Fruit fly (Drosophila melanogaster): ENCODE measurements around the gene CG13685.
A peak's percentile ranks its signal among the peaks of the same experiment; 100 is the strongest.

CG13685 gene

dm6 chr3L:7782051-7782682, 35.0 kb downstream of the CG13685 start (continued):
- TF ChIP-seq CG11456 (GFP tag; IDR thresholded peaks at IDR 0.05) (no peak), CG17829 (tag; optimal IDR thresholded peaks at IDR 0.05) (no peak), bab2 (GFP tag; optimal IDR thresholded peaks at IDR 0.05) (no peak), pita (GFP tag; optimal IDR thresholded peaks at IDR 0.05) (no peak), CG3995 (GFP tag; optimal IDR thresholded peaks at IDR 0.05) (no peak), kah (GFP tag; optimal IDR thresholded peaks at IDR 0.05) (no peak), mld (GFP tag; IDR thresholded peaks at IDR 0.05; ENCODE audit: partially characterized antibody) (no peak), Xbp1 (GFP tag; optimal IDR thresholded peaks at IDR 0.05) (no peak), CG10267 (tag; optimal IDR thresholded peaks at IDR 0.05) (no peak), CG16815 (GFP tag; optimal IDR thresholded peaks at IDR 0.05) (no peak), dati (GFP tag; IDR thresholded peaks at IDR 0.05) (no peak), luna (GFP tag; optimal IDR thresholded peaks at IDR 0.05) (no peak), CG9932 (GFP tag; IDR thresholded peaks at IDR 0.05) (no peak), CG32767 (GFP tag; IDR thresholded peaks at IDR 0.05) (no peak), nerfin-1 (tag; optimal IDR thresholded peaks at IDR 0.05) (no peak), stwl (tag; optimal IDR thresholded peaks at IDR 0.05) (no peak), gsb-n (tag; optimal IDR thresholded peaks at IDR 0.05) (peak; percentile 1), ash1 (GFP tag; optimal IDR thresholded peaks at IDR 0.05) (no peak), CG31441 (GFP tag; IDR thresholded peaks at IDR 0.05) (no peak), CG30431 (GFP tag; optimal IDR thresholded peaks at IDR 0.05) (no peak), dm (GFP tag; optimal IDR thresholded peaks at IDR 0.05) (no peak), pb (GFP tag; optimal IDR thresholded peaks at IDR 0.05) (no peak), dpn (GFP tag; optimal IDR thresholded peaks at IDR 0.05) (no peak), HHEX (GFP tag; optimal IDR thresholded peaks at IDR 0.05) (no peak), PHDP (tag; optimal IDR thresholded peaks at IDR 0.05) (peak; percentile 67), CG31224 (GFP tag; IDR thresholded peaks at IDR 0.05) (no peak), CG12155 (GFP tag; optimal IDR thresholded peaks at IDR 0.05) (no peak), eyg (GFP tag; optimal IDR thresholded peaks at IDR 0.05) (peak; percentile 19), CG12391 (tag; optimal IDR thresholded peaks at IDR 0.05) (no peak), ssp (GFP tag; IDR thresholded peaks at IDR 0.05) (no peak), nerfin-2 (GFP tag; IDR thresholded peaks at IDR 0.05; ENCODE audit: partially characterized antibody) (no peak), CG15073 (GFP tag; optimal IDR thresholded peaks at IDR 0.05) (no peak), CG4730 (GFP tag; IDR thresholded peaks at IDR 0.05) (no peak), gt (GFP tag; IDR thresholded peaks at IDR 0.05) (no peak), pzg (GFP tag; optimal IDR thresholded peaks at IDR 0.05) (no peak), nom (GFP tag; optimal IDR thresholded peaks at IDR 0.05) (no peak), MTF-1 (GFP tag; optimal IDR thresholded peaks at IDR 0.05; ENCODE audit: borderline replicate concordance) (peak; percentile 40), CG1233 (GFP tag; optimal IDR thresholded peaks at IDR 0.05) (peak; percentile 59), otp (GFP tag; IDR thresholded peaks at IDR 0.05) (no peak), gfzf (GFP tag; optimal IDR thresholded peaks at IDR 0.05) (no peak), Blimp-1 (GFP tag; optimal IDR thresholded peaks at IDR 0.05) (peak; percentile 0), Xrp1 (GFP tag; IDR thresholded peaks at IDR 0.05) (peak; percentile 50), CG17612 (GFP tag; IDR thresholded peaks at IDR 0.05) (no peak), CG9817 (tag; optimal IDR thresholded peaks at IDR 0.05) (no peak), Dip3 (GFP tag; optimal IDR thresholded peaks at IDR 0.05) (no peak), Stat92E (GFP tag; optimal IDR thresholded peaks at IDR 0.05) (no peak), inv (GFP tag; IDR thresholded peaks at IDR 0.05; ENCODE audit: partially characterized antibody) (no peak), Hand (GFP tag; optimal IDR thresholded peaks at IDR 0.05) (no peak), Hmx (GFP tag; optimal IDR thresholded peaks at IDR 0.05) (no peak), Myb (GFP tag; optimal IDR thresholded peaks at IDR 0.05) (no peak)
